Worm (Caenorhabditis elegans) whole organism, L1 larva: ENCODE results near the gene Y73B6BL.12.

Source experiments
- aha-1 ChIP-seq: fragments of 150-350 bp; optimal IDR thresholded peaks from 2 replicates; lab custom pipeline; 2014; ENCODE audit warnings: missing biosample characterization, missing genetic modification characterization
- ama-1 ChIP-seq: fragments of 150-350 bp; optimal IDR thresholded peaks from 2 replicates; lab custom pipeline; 2014
- elt-3 ChIP-seq, 6 experiments: fragments of 150-350 bp in 1 of 6; sonication (generic microtip); optimal IDR thresholded peaks; 2 replicates each; lab custom pipeline; 2017 to 2018; ENCODE audit warnings: missing biosample characterization in 6 of 6, missing genetic modification characterization in 6 of 6, inconsistent platforms in 1 of 6
- jun-1 ChIP-seq: fragments of 150-350 bp; optimal IDR thresholded peaks from 2 replicates; lab custom pipeline; 2014; ENCODE audit warnings: missing biosample characterization, missing genetic modification reagents, missing genetic modification characterization
- nhr-20 ChIP-seq: sonication (generic microtip); optimal IDR thresholded peaks from 2 replicates; lab custom pipeline; 2016; ENCODE audit warnings: mild to moderate bottlenecking, missing genetic modification characterization, missing compliant biosample characterization
- snpc-4 ChIP-seq: fragments of 150-350 bp; optimal IDR thresholded peaks from 2 replicates; lab custom pipeline; 2014; ENCODE audit warnings: missing biosample characterization, missing genetic modification characterization
- ztf-11 ChIP-seq, 2 experiments: sonication (generic microtip); optimal IDR thresholded peaks; 2 replicates each; lab custom pipeline; 2016 to 2017; ENCODE audit warnings: missing genetic modification characterization in 2 of 2, missing biosample characterization in 1 of 2, missing compliant biosample characterization in 1 of 2

ce11 chrIV:6307439-6307838 lies 9.8 kb downstream of the Y73B6BL.12 start, which contains the start of gene csp-2:
- no peak for TF ChIP-seq snpc-4
- TF ChIP-seq aha-1 (tag; lab: Kevin White, UChicago), result no peak
- TF ChIP-seq jun-1 (tag; lab: Kevin White, UChicago), result no peak
- no peak for TF ChIP-seq elt-3 (tag; optimal IDR thresholded peaks at IDR 0.05; lab: Kevin White, UChicago)
- no peak for TF ChIP-seq nhr-20 (tag; lab: Kevin White, UChicago)
- no peak for TF ChIP-seq ztf-11 (tag; optimal IDR thresholded peaks at IDR 0.05; lab: Kevin White, UChicago)
- no peak for TF ChIP-seq ama-1 (lab: Kevin White, UChicago)
